Worm (Caenorhabditis elegans) whole organism, L1 larva: ENCODE results near the gene EEED8.12.

Experiments
- C04F5.9 ChIP-seq: sonication (generic microtip); optimal IDR thresholded peaks from 2 replicates; lab custom pipeline; 2016; ENCODE audit warnings: missing genetic modification characterization, missing compliant biosample characterization
- F16B12.6 ChIP-seq: fragments of 150-350 bp; optimal IDR thresholded peaks from 2 replicates; lab custom pipeline; 2014; ENCODE audit warnings: missing biosample characterization, missing genetic modification characterization
- Y116A8C.19 ChIP-seq: sonication (generic microtip); optimal IDR thresholded peaks from 2 replicates; lab custom pipeline; 2016; ENCODE audit warnings: missing compliant biosample characterization, missing genetic modification characterization, borderline replicate concordance
- aha-1 ChIP-seq: fragments of 150-350 bp; optimal IDR thresholded peaks from 2 replicates; lab custom pipeline; 2014; ENCODE audit warnings: missing biosample characterization, missing genetic modification characterization
- alr-1 ChIP-seq: fragments of 200-800 bp; sonication (Bioruptor generic); optimal IDR thresholded peaks from 2 replicates; lab custom pipeline; 2018; ENCODE audit warnings: borderline replicate concordance, mild to moderate bottlenecking, missing genetic modification characterization, missing compliant biosample characterization
- ceh-63 ChIP-seq: fragments of 200-800 bp; sonication (Bioruptor generic); optimal IDR thresholded peaks from 2 replicates; lab custom pipeline; 2018; ENCODE audit warnings: mild to moderate bottlenecking, missing genetic modification characterization, missing compliant biosample characterization
- ceh-82 ChIP-seq, 3 experiments: fragments of 150-350 bp in 1 of 3; sonication (generic microtip) in 2 of 3; optimal IDR thresholded peaks; 2 replicates each; lab custom pipeline; 2014 to 2017; ENCODE audit warnings: missing biosample characterization in 3 of 3, missing genetic modification characterization in 3 of 3
- ces-1 ChIP-seq: fragments of 150-350 bp; optimal IDR thresholded peaks from 2 replicates; lab custom pipeline; 2014; ENCODE audit warnings: missing biosample characterization, missing genetic modification reagents, missing genetic modification characterization
- dpl-1 ChIP-seq, 3 experiments: fragments of 150-350 bp in 2 of 3; sonication (generic microtip) in 1 of 3; optimal IDR thresholded peaks; 2 replicates each; lab custom pipeline; 2014 to 2017; ENCODE audit warnings: missing biosample characterization in 3 of 3, missing genetic modification characterization in 3 of 3, missing genetic modification reagents in 3 of 3
- dsc-1 ChIP-seq: sonication (generic microtip); optimal IDR thresholded peaks from 2 replicates; lab custom pipeline; 2016; ENCODE audit warnings: mild to moderate bottlenecking, missing genetic modification characterization, missing compliant biosample characterization
- efl-1 ChIP-seq, 4 experiments: fragments of 150-350 bp; optimal IDR thresholded peaks in 3 of 4; peaks in 1 of 4; 1 replicate in 1 of 4; 2 replicates in 3 of 4; lab custom pipeline; 2014; ENCODE audit warnings: missing biosample characterization in 2 of 4, missing genetic modification characterization in 2 of 4, missing genetic modification reagents in 2 of 4
- efl-3 ChIP-seq: fragments of 200-800 bp; sonication (Bioruptor generic); optimal IDR thresholded peaks from 2 replicates; lab custom pipeline; 2018; ENCODE audit warnings: mild to moderate bottlenecking, missing genetic modification characterization, missing compliant biosample characterization
- egl-13 ChIP-seq: sonication (generic microtip); optimal IDR thresholded peaks from 2 replicates; lab custom pipeline; 2016; ENCODE audit warnings: missing genotype, missing genetic modification reagents, missing genetic modification characterization, missing compliant biosample characterization
- fkh-10 ChIP-seq: sonication (generic microtip); optimal IDR thresholded peaks from 2 replicates; lab custom pipeline; 2017; ENCODE audit warnings: missing biosample characterization, missing genetic modification reagents, missing genetic modification characterization
- fkh-4 ChIP-seq: sonication (generic microtip); optimal IDR thresholded peaks from 2 replicates; lab custom pipeline; 2016; ENCODE audit warnings: missing compliant biosample characterization, missing genetic modification characterization, borderline replicate concordance
- fos-1 ChIP-seq: fragments of 150-350 bp; optimal IDR thresholded peaks from 2 replicates; lab custom pipeline; 2014; ENCODE audit warnings: missing biosample characterization, missing genetic modification characterization
- grh-1 ChIP-seq: fragments of 200-800 bp; sonication (Bioruptor generic); IDR thresholded peaks from 2 replicates; pipeline ENCODE4 v1.3.6; 2022; ENCODE audit warnings: missing genetic modification reagents, missing genetic modification characterization, missing compliant biosample characterization
- jun-1 ChIP-seq: fragments of 150-350 bp; optimal IDR thresholded peaks from 2 replicates; lab custom pipeline; 2014; ENCODE audit warnings: missing biosample characterization, missing genetic modification reagents, missing genetic modification characterization
- lin-13 ChIP-seq: fragments of 150-350 bp; optimal IDR thresholded peaks from 2 replicates; lab custom pipeline; 2014; ENCODE audit warnings: missing biosample characterization, missing genetic modification reagents, missing genetic modification characterization
- mef-2 ChIP-seq: fragments of 150-350 bp; optimal IDR thresholded peaks from 2 replicates; lab custom pipeline; 2014; ENCODE audit warnings: missing biosample characterization, missing genetic modification characterization
- nhr-19 ChIP-seq: fragments of 200-800 bp; sonication (Bioruptor generic); conservative IDR thresholded peaks from 2 replicates; pipeline ENCODE4 v1.3.6; 2022; ENCODE audit warnings: missing genetic modification characterization, missing compliant biosample characterization
- nhr-47 ChIP-seq: sonication (generic microtip); optimal IDR thresholded peaks from 2 replicates; lab custom pipeline; 2016; ENCODE audit warnings: mild to moderate bottlenecking, missing genetic modification characterization, moderate library complexity, missing compliant biosample characterization
- nhr-76 ChIP-seq: sonication (generic microtip); optimal IDR thresholded peaks from 2 replicates; lab custom pipeline; 2017; ENCODE audit warnings: missing biosample characterization, missing genetic modification characterization
- nhr-84 ChIP-seq: sonication (generic microtip); optimal IDR thresholded peaks from 2 replicates; lab custom pipeline; 2017; ENCODE audit warnings: missing biosample characterization, missing genetic modification characterization
- nhr-85 ChIP-seq: sonication (generic microtip); peaks from one replicate; lab custom pipeline; 2016; ENCODE audit warnings: missing genetic modification characterization, inconsistent platforms, missing compliant biosample characterization
- rnt-1 ChIP-seq: sonication (generic microtip); optimal IDR thresholded peaks from 2 replicates; lab custom pipeline; 2016; ENCODE audit warnings: mild to moderate bottlenecking, missing genetic modification characterization, moderate library complexity, missing compliant biosample characterization
- snu-23 ChIP-seq: sonication (generic microtip); optimal IDR thresholded peaks from 2 replicates; lab custom pipeline; 2016; ENCODE audit warnings: missing genetic modification characterization, missing compliant biosample characterization
- sptf-1 ChIP-seq: fragments of 150-350 bp; optimal IDR thresholded peaks from 2 replicates; lab custom pipeline; 2014; ENCODE audit warnings: missing biosample characterization, missing genetic modification characterization
- sup-37 ChIP-seq: fragments of 200-800 bp; sonication (Bioruptor generic); optimal IDR thresholded peaks from 2 replicates; lab custom pipeline; 2018; ENCODE audit warnings: mild to moderate bottlenecking, missing genetic modification characterization, missing compliant biosample characterization
- swsn-7 ChIP-seq: sonication (generic microtip); optimal IDR thresholded peaks from 2 replicates; lab custom pipeline; 2016; ENCODE audit warnings: missing genetic modification characterization, missing compliant biosample characterization
- tbx-2 ChIP-seq: sonication (generic microtip); optimal IDR thresholded peaks from 2 replicates; lab custom pipeline; 2016; ENCODE audit warnings: missing genetic modification characterization, missing compliant biosample characterization
- unc-30 ChIP-seq: sonication (generic microtip); optimal IDR thresholded peaks from 2 replicates; lab custom pipeline; 2017; ENCODE audit warnings: missing biosample characterization, missing genetic modification characterization
- unc-62 ChIP-seq: fragments of 150-350 bp; optimal IDR thresholded peaks from 2 replicates; lab custom pipeline; 2014; ENCODE audit warnings: missing biosample characterization, missing genetic modification reagents, missing genetic modification characterization
- unc-98 ChIP-seq: fragments of 200-800 bp; sonication (Bioruptor generic); IDR thresholded peaks from 2 replicates; pipeline ENCODE4 v1.3.6; 2022; ENCODE audit warnings: missing genetic modification characterization, missing compliant biosample characterization
- zag-1 ChIP-seq: fragments of 150-350 bp; optimal IDR thresholded peaks from 2 replicates; lab custom pipeline; 2014; ENCODE audit warnings: missing biosample characterization, missing genetic modification characterization
- ztf-4 ChIP-seq: fragments of 150-350 bp; optimal IDR thresholded peaks from 2 replicates; lab custom pipeline; 2014; ENCODE audit warnings: missing biosample characterization, missing genetic modification characterization

EEED8.12 gene

ce11 chrII:5408924-5409323, at the start of gene EEED8.12, which contains the start of gene EEED8.4:
Gene EEED8.12, minus strand, starts transcription at chrII:5409024.
Gene EEED8.4, plus strand, starts transcription at chrII:5409319.
- TF ChIP-seq egl-13 (tag; lab: Kevin White, UChicago) (no peak), lin-13 (GFP tag; lab: Kevin White, UChicago) (no peak), efl-1 (optimal IDR thresholded peaks at IDR 0.05; lab: Kevin White, UChicago) (no peak), efl-1 (GFP tag; optimal IDR thresholded peaks at IDR 0.05 in 1 of 2; lab: Kevin White, UChicago) (no peak), Y116A8C.19 (tag; lab: Kevin White, UChicago) (no peak), ces-1 (GFP tag; lab: Kevin White, UChicago) (no peak), aha-1 (no peak), swsn-7 (tag; lab: Kevin White, UChicago) (no peak), sup-37 (no peak), fos-1 (tag; lab: Kevin White, UChicago) (no peak), fkh-4 (tag; lab: Kevin White, UChicago) (no peak), grh-1 (GFP tag; lab: Robert Waterston, UW) (no peak), efl-3 (GFP tag; lab: Kevin White, UChicago) (no peak), nhr-84 (tag; lab: Kevin White, UChicago) (no peak), ceh-82 (tag; optimal IDR thresholded peaks at IDR 0.05; lab: Kevin White, UChicago) (no peak), unc-98 (GFP tag; lab: Robert Waterston, UW) (no peak), mef-2 (no peak), C04F5.9 (tag; lab: Kevin White, UChicago) (no peak), nhr-19 (GFP tag; lab: Robert Waterston, UW) (no peak)

- TF ChIP-seq ztf-4 (tag; lab: Kevin White, UChicago) (no peak), F16B12.6 (tag; lab: Kevin White, UChicago) (no peak), C04F5.9 (tag; lab: Kevin White, UChicago) (no peak), Y116A8C.19 (tag; lab: Kevin White, UChicago) (no peak), zag-1 (no peak), snu-23 (GFP tag; lab: Kevin White, UChicago) (no peak), alr-1 (tag; lab: Kevin White, UChicago) (no peak), unc-62 (no peak), ceh-63 (GFP tag; lab: Kevin White, UChicago) (no peak), ceh-82 (tag; optimal IDR thresholded peaks at IDR 0.05; lab: Kevin White, UChicago) (no peak), jun-1 (tag; lab: Kevin White, UChicago) (no peak), fkh-10 (no peak), unc-30 (no peak), efl-1 (optimal IDR thresholded peaks at IDR 0.05; lab: Kevin White, UChicago) (no peak), efl-1 (GFP tag; optimal IDR thresholded peaks at IDR 0.05 in 1 of 2; lab: Kevin White, UChicago) (no peak), sup-37 (no peak), nhr-19 (GFP tag; lab: Robert Waterston, UW) (no peak), nhr-76 (tag; lab: Kevin White, UChicago) (no peak), nhr-47 (no peak), sptf-1 (no peak), dpl-1 (GFP tag; optimal IDR thresholded peaks at IDR 0.05; lab: Kevin White, UChicago) (no peak)
Observed at ce11 chrII:5455650-5456355, 47.0 kb upstream of the EEED8.12 start, which contains the start of gene daz-1. Gene daz-1, plus strand, starts transcription at chrII:5456305.

- TF ChIP-seq tbx-2 (tag; lab: Kevin White, UChicago) (no peak), dsc-1 (peak; percentile 56), jun-1 (tag; lab: Kevin White, UChicago) (no peak)
Observed at ce11 chrII:5453547-5453946, 44.7 kb upstream of the EEED8.12 start, which contains the start of gene dhs-5. Gene dhs-5, plus strand, starts transcription at chrII:5453847.

ce11 chrII:5451278-5451677, 42.5 kb upstream of the EEED8.12 start:
- TF ChIP-seq nhr-85 (tag; lab: Kevin White, UChicago) = peak; percentile 66
- no peak for TF ChIP-seq rnt-1
- TF ChIP-seq sup-37 = no peak
